Worm (Caenorhabditis elegans) whole organism, L2 larva: Measurements from ENCODE around the gene H41C03.1.
A peak's percentile ranks its signal among the peaks of the same experiment; 100 is the strongest.

ENCODE experiments used
- C34F6.9 ChIP-seq: fragments of 150-350 bp; optimal IDR thresholded peaks from 2 replicates; lab custom pipeline; 2014; ENCODE audit warnings: missing biosample characterization, missing genetic modification characterization
- F13H6.1 ChIP-seq: sonication (generic microtip); optimal IDR thresholded peaks from 2 replicates; lab custom pipeline; 2016; ENCODE audit warnings: missing genetic modification characterization, missing compliant biosample characterization
- Y55F3AM.14 ChIP-seq: fragments of 200-800 bp; sonication (Bioruptor generic); optimal IDR thresholded peaks from 2 replicates; lab custom pipeline; 2018; ENCODE audit warnings: mild to moderate bottlenecking, missing genetic modification characterization, missing compliant biosample characterization
- alr-1 ChIP-seq: fragments of 150-350 bp; optimal IDR thresholded peaks from 2 replicates; lab custom pipeline; 2014; ENCODE audit warnings: missing biosample characterization, missing genetic modification characterization
- aly-2 ChIP-seq: fragments of 150-350 bp; optimal IDR thresholded peaks from 2 replicates; lab custom pipeline; 2014; ENCODE audit warnings: missing biosample characterization, missing genetic modification characterization
- ama-1 ChIP-seq: fragments of 150-350 bp; optimal IDR thresholded peaks from 2 replicates; lab custom pipeline; 2018; ENCODE audit warnings: inconsistent platforms
- blmp-1 ChIP-seq: sonication (generic microtip); optimal IDR thresholded peaks from 2 replicates; lab custom pipeline; 2017; ENCODE audit warnings: missing genetic modification characterization, mild to moderate bottlenecking, missing compliant biosample characterization, antibody characterized with exemption, moderate library complexity; ENCODE audit not compliant: insufficient read depth
- ceh-16 ChIP-seq: fragments of 150-350 bp; optimal IDR thresholded peaks from 2 replicates; lab custom pipeline; 2014; ENCODE audit warnings: missing biosample characterization, missing genetic modification characterization
- crh-2 ChIP-seq: sonication (generic microtip); optimal IDR thresholded peaks from 2 replicates; lab custom pipeline; 2017; ENCODE audit warnings: missing biosample characterization, missing genetic modification characterization
- dmd-4 ChIP-seq: sonication (generic microtip); optimal IDR thresholded peaks from 2 replicates; lab custom pipeline; 2017; ENCODE audit warnings: missing biosample characterization, missing genetic modification characterization
- egl-27 ChIP-seq: sonication (generic microtip); optimal IDR thresholded peaks from 3 replicates; lab custom pipeline; 2017; ENCODE audit warnings: missing biosample characterization, missing genetic modification reagents, missing genetic modification characterization
- elt-1 ChIP-seq: fragments of 150-350 bp; optimal IDR thresholded peaks from 2 replicates; lab custom pipeline; 2014; ENCODE audit warnings: missing biosample characterization, missing genetic modification characterization
- fos-1 ChIP-seq: fragments of 150-350 bp; optimal IDR thresholded peaks from 2 replicates; lab custom pipeline; 2014; ENCODE audit warnings: missing biosample characterization, missing genetic modification characterization
- lin-11 ChIP-seq: fragments of 150-350 bp; sonication (generic microtip); optimal IDR thresholded peaks from 2 replicates; lab custom pipeline; 2014; ENCODE audit warnings: missing biosample characterization, missing genetic modification characterization, inconsistent platforms, mixed read lengths
- lin-13 ChIP-seq: fragments of 150-350 bp; optimal IDR thresholded peaks from 2 replicates; lab custom pipeline; 2014; ENCODE audit warnings: missing biosample characterization, missing genetic modification reagents, missing genetic modification characterization
- lsy-2 ChIP-seq, 2 experiments: fragments of 150-350 bp in 1 of 2; sonication (generic microtip) in 1 of 2; optimal IDR thresholded peaks; 2 replicates each; lab custom pipeline; 2014 to 2017; ENCODE audit warnings: missing biosample characterization in 2 of 2, missing genetic modification characterization in 2 of 2
- mbf-1 ChIP-seq: sonication (generic microtip); optimal IDR thresholded peaks from 2 replicates; lab custom pipeline; 2017; ENCODE audit warnings: missing biosample characterization, missing genetic modification characterization
- mdl-1 ChIP-seq, 2 experiments: fragments of 150-350 bp in 1 of 2; sonication (generic microtip) in 1 of 2; optimal IDR thresholded peaks; 2 replicates each; lab custom pipeline; 2017; ENCODE audit warnings: missing biosample characterization in 2 of 2, missing genetic modification characterization in 2 of 2
- nhr-10 ChIP-seq: sonication (generic microtip); optimal IDR thresholded peaks from 2 replicates; lab custom pipeline; 2017; ENCODE audit warnings: missing biosample characterization, missing genetic modification characterization
- nhr-129 ChIP-seq: fragments of 150-350 bp; optimal IDR thresholded peaks from 2 replicates; lab custom pipeline; 2014; ENCODE audit warnings: missing biosample characterization, missing genetic modification characterization
- nhr-21 ChIP-seq: fragments of 150-350 bp; optimal IDR thresholded peaks from 2 replicates; lab custom pipeline; 2014; ENCODE audit warnings: missing biosample characterization, missing genetic modification characterization
- nhr-23 ChIP-seq: fragments of 150-350 bp; optimal IDR thresholded peaks from 2 replicates; lab custom pipeline; 2014; ENCODE audit warnings: missing biosample characterization, missing genetic modification reagents, missing genetic modification characterization
- nhr-237 ChIP-seq: fragments of 150-350 bp; optimal IDR thresholded peaks from 2 replicates; lab custom pipeline; 2014; ENCODE audit warnings: missing biosample characterization, missing genetic modification characterization
- nhr-25 ChIP-seq: fragments of 150-350 bp; sonication (generic microtip); optimal IDR thresholded peaks from 3 replicates; lab custom pipeline; 2014; ENCODE audit warnings: missing biosample characterization, missing genetic modification characterization
- nhr-6 ChIP-seq: fragments of 150-350 bp; optimal IDR thresholded peaks from 2 replicates; lab custom pipeline; 2014; ENCODE audit warnings: missing biosample characterization, missing genetic modification characterization
- peb-1 ChIP-seq: fragments of 150-350 bp; optimal IDR thresholded peaks from 2 replicates; lab custom pipeline; 2014; ENCODE audit warnings: missing biosample characterization, missing genetic modification characterization
- sem-4 ChIP-seq: fragments of 150-350 bp; optimal IDR thresholded peaks from 2 replicates; lab custom pipeline; 2014; ENCODE audit warnings: missing biosample characterization, missing genetic modification reagents, missing genetic modification characterization
- skn-1 ChIP-seq: sonication (generic microtip); optimal IDR thresholded peaks from 2 replicates; lab custom pipeline; 2017; ENCODE audit warnings: missing biosample characterization, missing genetic modification characterization
- sma-3 ChIP-seq: sonication (generic microtip); optimal IDR thresholded peaks from 2 replicates; lab custom pipeline; 2016; ENCODE audit warnings: missing genetic modification reagents, missing genetic modification characterization, missing compliant biosample characterization
- snpc-4 ChIP-seq: fragments of 150-350 bp; optimal IDR thresholded peaks from 2 replicates; lab custom pipeline; 2014; ENCODE audit warnings: missing biosample characterization, missing genetic modification characterization
- unc-39 ChIP-seq: fragments of 150-350 bp; optimal IDR thresholded peaks from 2 replicates; lab custom pipeline; 2014; ENCODE audit warnings: missing biosample characterization, missing genetic modification characterization
- ztf-4 ChIP-seq: fragments of 150-350 bp; optimal IDR thresholded peaks from 2 replicates; lab custom pipeline; 2014; ENCODE audit warnings: missing biosample characterization, missing genetic modification characterization

H41C03.1 gene

DNA sequence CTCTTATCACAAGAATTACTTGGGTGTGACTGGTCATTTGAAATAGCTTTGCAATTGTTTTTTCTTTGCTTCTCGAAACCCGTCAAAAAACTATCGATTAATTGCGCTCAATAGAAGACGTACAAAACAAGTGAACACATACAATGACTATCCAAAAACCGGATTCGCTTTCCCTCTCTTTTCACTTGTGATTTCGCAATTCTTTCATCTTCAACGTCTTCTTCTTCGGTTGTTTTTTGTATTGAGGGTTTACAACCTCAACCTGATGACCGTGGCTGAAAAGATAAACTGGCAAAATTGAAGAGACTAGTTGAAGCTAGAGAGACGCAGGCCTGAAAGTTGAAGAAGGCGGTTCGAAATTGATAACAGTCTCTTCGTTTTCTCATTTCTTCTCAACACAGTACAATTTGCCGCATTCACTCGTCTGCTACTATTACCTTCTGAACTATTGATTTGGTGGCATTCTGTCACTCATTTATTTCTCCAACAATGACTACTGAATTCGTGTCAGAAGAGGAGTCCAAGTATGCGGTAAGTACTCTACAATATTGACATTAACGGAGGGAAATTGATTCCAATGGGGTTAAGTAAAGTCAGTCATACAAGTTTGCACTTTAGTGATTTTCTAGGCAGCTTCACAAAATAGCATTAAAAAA, 31.9 kb downstream of the H41C03.1 start:
- TF ChIP-seq crh-2 (tag; lab: Kevin White, UChicago) = peak; percentile 55
- peak; percentile 40 for TF ChIP-seq fos-1 (tag; lab: Kevin White, UChicago)
- TF ChIP-seq nhr-6 (tag; lab: Kevin White, UChicago) = peak; percentile 27
- no peak for TF ChIP-seq snpc-4 (tag; lab: Kevin White, UChicago)
- no peak for TF ChIP-seq ama-1 (lab: Kevin White, UChicago)
- TF ChIP-seq nhr-21 (tag; lab: Kevin White, UChicago) = peak; percentile 52
- peak; percentile 2 for TF ChIP-seq ztf-4 (tag; lab: Kevin White, UChicago)
- TF ChIP-seq lsy-2 (tag; optimal IDR thresholded peaks at IDR 0.05; lab: Kevin White, UChicago) = peak in 1 of 2 experiments; percentile 27
- no peak for TF ChIP-seq ceh-16 (tag; lab: Kevin White, UChicago)
- peak; percentile 18 for TF ChIP-seq F13H6.1 (tag; lab: Kevin White, UChicago)
- TF ChIP-seq nhr-23 (tag; lab: Kevin White, UChicago) = no peak
- peak; percentile 91 for TF ChIP-seq nhr-25 (tag; lab: Kevin White, UChicago)
- peak; percentile 18 for TF ChIP-seq sma-3 (GFP tag; lab: Kevin White, UChicago)
- peak; percentile 94 for TF ChIP-seq blmp-1 (tag; lab: Kevin White, UChicago)
- TF ChIP-seq nhr-129 (tag; lab: Kevin White, UChicago) = peak; percentile 31
- TF ChIP-seq C34F6.9 (tag; lab: Kevin White, UChicago) = peak; percentile 9
- TF ChIP-seq mdl-1 (tag; optimal IDR thresholded peaks at IDR 0.05; lab: Kevin White, UChicago) = no peak
- TF ChIP-seq, all 48 proteins: peak for 12

DNA sequence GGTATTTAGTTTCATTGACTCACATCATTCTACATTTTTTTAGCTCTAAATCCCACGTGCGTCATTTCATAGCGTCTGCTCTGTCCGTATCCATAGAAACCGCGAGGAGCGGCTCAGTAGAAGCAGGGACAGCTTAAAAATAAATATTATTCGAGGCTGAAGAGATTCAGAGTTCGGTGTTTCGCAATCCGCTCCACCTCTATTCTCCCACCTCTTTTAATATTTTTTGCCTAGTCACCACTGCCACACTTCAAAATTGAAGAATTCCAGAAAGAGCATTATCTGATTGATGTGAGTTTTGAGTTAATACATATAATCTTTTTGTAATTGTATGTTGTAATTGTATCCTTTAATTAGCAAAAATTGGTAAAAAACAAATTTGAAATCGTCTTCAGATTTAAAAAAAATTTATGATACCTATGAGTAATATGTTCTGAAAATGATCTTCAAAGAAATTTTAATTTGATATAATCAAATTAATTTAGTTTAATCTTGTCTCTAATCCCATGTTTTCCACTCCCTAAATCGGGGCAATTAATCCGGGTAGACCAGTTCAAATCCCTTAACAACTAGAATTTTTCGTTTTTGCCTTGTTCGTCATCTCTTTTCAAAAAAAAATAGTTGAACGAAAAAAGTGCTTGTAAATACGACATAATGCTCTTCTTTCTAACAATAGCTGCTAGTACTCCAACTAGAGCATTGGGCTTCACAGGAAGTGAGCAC, 35.4 kb downstream of the H41C03.1 start:
- TF ChIP-seq nhr-237 (tag; lab: Kevin White, UChicago) (no peak), nhr-25 (tag; lab: Kevin White, UChicago) (peak; percentile 15), mbf-1 (tag; lab: Kevin White, UChicago) (no peak), nhr-21 (tag; lab: Kevin White, UChicago) (no peak), lin-11 (tag; lab: Kevin White, UChicago) (no peak), nhr-10 (tag; lab: Kevin White, UChicago) (no peak), crh-2 (tag; lab: Kevin White, UChicago) (no peak), elt-1 (tag; lab: Kevin White, UChicago) (no peak), unc-39 (tag; lab: Kevin White, UChicago) (no peak)
- TF ChIP-seq, all 48 proteins: peak for 1

DNA sequence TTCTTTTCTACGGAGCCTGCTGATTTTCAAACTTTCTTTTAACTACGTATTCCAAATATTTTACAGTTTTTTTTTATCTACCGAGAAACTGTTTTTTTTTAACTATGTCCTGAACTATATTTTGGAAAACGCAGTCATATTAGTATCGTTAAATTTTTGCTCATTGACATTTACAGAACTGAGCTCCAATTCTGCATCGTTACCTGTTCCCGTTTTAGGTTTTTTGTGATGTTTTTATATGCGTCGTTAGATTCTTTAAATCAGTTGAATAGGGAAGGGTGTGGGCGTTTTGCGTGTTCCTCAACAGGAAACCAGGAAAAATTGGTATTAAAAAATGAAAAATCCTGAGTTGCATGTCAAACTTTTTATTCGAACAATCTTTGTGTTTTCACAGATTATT, 38.6 kb downstream of the H41C03.1 start:
- no peak for TF ChIP-seq Y55F3AM.14 (GFP tag; lab: Kevin White, UChicago)

DNA sequence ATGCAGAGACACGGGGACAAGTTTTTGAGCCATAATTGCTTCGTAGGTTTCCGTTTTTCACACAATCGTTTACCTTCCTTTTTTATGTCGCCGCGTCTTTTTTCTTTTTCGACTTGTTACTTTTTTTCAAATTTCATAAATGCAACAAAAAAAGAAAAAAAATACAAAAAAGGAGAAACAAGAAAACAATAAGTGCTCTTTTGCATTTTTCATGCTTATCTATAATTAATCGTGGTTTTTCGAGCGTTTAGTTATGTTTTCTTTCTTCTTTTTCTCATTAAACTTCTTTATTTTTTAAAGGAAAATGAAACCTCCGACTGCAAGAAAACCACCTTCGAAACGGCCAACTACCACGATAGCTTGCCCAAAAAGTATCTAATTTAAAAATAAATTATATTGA, 41.6 kb downstream of the H41C03.1 start, which contains the start of gene F59G1.4:
TSS of gene F59G1.4 (plus strand) at position 301 of the 400 bp plus-strand sequence.
- no peak for TF ChIP-seq mdl-1 (tag; optimal IDR thresholded peaks at IDR 0.05; lab: Kevin White, UChicago)
- TF ChIP-seq nhr-6 (tag; lab: Kevin White, UChicago) = no peak
- no peak for TF ChIP-seq snpc-4 (tag; lab: Kevin White, UChicago)
- TF ChIP-seq lin-13 (GFP tag; lab: Kevin White, UChicago) = no peak
- TF ChIP-seq nhr-21 (tag; lab: Kevin White, UChicago) = no peak
- no peak for TF ChIP-seq dmd-4 (tag; lab: Kevin White, UChicago)
- no peak for TF ChIP-seq mbf-1 (tag; lab: Kevin White, UChicago)
- TF ChIP-seq aly-2 = no peak
- TF ChIP-seq skn-1 (tag; lab: Kevin White, UChicago) = no peak
- TF ChIP-seq nhr-23 (tag; lab: Kevin White, UChicago) = no peak
- no peak for TF ChIP-seq egl-27
- no peak for TF ChIP-seq nhr-237 (tag; lab: Kevin White, UChicago)
- no peak for TF ChIP-seq unc-39 (tag; lab: Kevin White, UChicago)
- TF ChIP-seq alr-1 (tag; lab: Kevin White, UChicago) = no peak
- TF ChIP-seq sem-4 (tag; lab: Kevin White, UChicago) = no peak
- no peak for TF ChIP-seq nhr-129 (tag; lab: Kevin White, UChicago)
- no peak for TF ChIP-seq fos-1 (tag; lab: Kevin White, UChicago)
- no peak for TF ChIP-seq peb-1 (tag; lab: Kevin White, UChicago)
- no peak for TF ChIP-seq ama-1 (lab: Kevin White, UChicago)
- TF ChIP-seq, all 48 proteins: peak for 0
